Worm (Caenorhabditis elegans) whole organism, L2 larva: ENCODE results near the gene pir-2.
A peak's percentile ranks its signal among the peaks of the same experiment; 100 is the strongest.

Experiments
- C34F6.9 ChIP-seq: fragments of 150-350 bp; optimal IDR thresholded peaks from 2 replicates; lab custom pipeline; 2014; ENCODE audit warnings: missing biosample characterization, missing genetic modification characterization
- F13H6.1 ChIP-seq: sonication (generic microtip); optimal IDR thresholded peaks from 2 replicates; lab custom pipeline; 2016; ENCODE audit warnings: missing genetic modification characterization, missing compliant biosample characterization
- ZK546.5 ChIP-seq: sonication (generic microtip); optimal IDR thresholded peaks from 2 replicates; lab custom pipeline; 2017; ENCODE audit warnings: missing biosample characterization, missing genetic modification characterization
- alr-1 ChIP-seq: fragments of 150-350 bp; optimal IDR thresholded peaks from 2 replicates; lab custom pipeline; 2014; ENCODE audit warnings: missing biosample characterization, missing genetic modification characterization
- aly-2 ChIP-seq: fragments of 150-350 bp; optimal IDR thresholded peaks from 2 replicates; lab custom pipeline; 2014; ENCODE audit warnings: missing biosample characterization, missing genetic modification characterization
- ama-1 ChIP-seq: fragments of 150-350 bp; optimal IDR thresholded peaks from 2 replicates; lab custom pipeline; 2018; ENCODE audit warnings: inconsistent platforms
- ceh-16 ChIP-seq: fragments of 150-350 bp; optimal IDR thresholded peaks from 2 replicates; lab custom pipeline; 2014; ENCODE audit warnings: missing biosample characterization, missing genetic modification characterization
- ceh-82 ChIP-seq: fragments of 150-350 bp; optimal IDR thresholded peaks from 2 replicates; lab custom pipeline; 2014; ENCODE audit warnings: missing biosample characterization, missing genetic modification characterization
- crh-2 ChIP-seq: sonication (generic microtip); optimal IDR thresholded peaks from 2 replicates; lab custom pipeline; 2017; ENCODE audit warnings: missing biosample characterization, missing genetic modification characterization
- dmd-4 ChIP-seq: sonication (generic microtip); optimal IDR thresholded peaks from 2 replicates; lab custom pipeline; 2017; ENCODE audit warnings: missing biosample characterization, missing genetic modification characterization
- egl-27 ChIP-seq: sonication (generic microtip); optimal IDR thresholded peaks from 3 replicates; lab custom pipeline; 2017; ENCODE audit warnings: missing biosample characterization, missing genetic modification reagents, missing genetic modification characterization
- elt-1 ChIP-seq: fragments of 150-350 bp; optimal IDR thresholded peaks from 2 replicates; lab custom pipeline; 2014; ENCODE audit warnings: missing biosample characterization, missing genetic modification characterization
- elt-3 ChIP-seq: sonication (generic microtip); optimal IDR thresholded peaks from 2 replicates; lab custom pipeline; 2017; ENCODE audit warnings: missing biosample characterization, missing genetic modification characterization
- fos-1 ChIP-seq: fragments of 150-350 bp; optimal IDR thresholded peaks from 2 replicates; lab custom pipeline; 2014; ENCODE audit warnings: missing biosample characterization, missing genetic modification characterization
- gmeb-1 ChIP-seq: fragments of 150-350 bp; optimal IDR thresholded peaks from 2 replicates; lab custom pipeline; 2014; ENCODE audit warnings: missing biosample characterization, missing genetic modification characterization
- lin-11 ChIP-seq: fragments of 150-350 bp; sonication (generic microtip); optimal IDR thresholded peaks from 2 replicates; lab custom pipeline; 2014; ENCODE audit warnings: missing biosample characterization, missing genetic modification characterization, inconsistent platforms, mixed read lengths
- lin-13 ChIP-seq: fragments of 150-350 bp; optimal IDR thresholded peaks from 2 replicates; lab custom pipeline; 2014; ENCODE audit warnings: missing biosample characterization, missing genetic modification reagents, missing genetic modification characterization
- lin-39 ChIP-seq: fragments of 150-350 bp; optimal IDR thresholded peaks from 2 replicates; lab custom pipeline; 2014; ENCODE audit warnings: missing biosample characterization, missing genetic modification reagents, missing genetic modification characterization
- lsy-2 ChIP-seq, 2 experiments: fragments of 150-350 bp in 1 of 2; sonication (generic microtip) in 1 of 2; optimal IDR thresholded peaks; 2 replicates each; lab custom pipeline; 2014 to 2017; ENCODE audit warnings: missing biosample characterization in 2 of 2, missing genetic modification characterization in 2 of 2
- mab-5 ChIP-seq: fragments of 150-350 bp; optimal IDR thresholded peaks from 2 replicates; lab custom pipeline; 2014; ENCODE audit warnings: missing biosample characterization, missing genetic modification characterization
- mbf-1 ChIP-seq: sonication (generic microtip); optimal IDR thresholded peaks from 2 replicates; lab custom pipeline; 2017; ENCODE audit warnings: missing biosample characterization, missing genetic modification characterization
- nhr-10 ChIP-seq: sonication (generic microtip); optimal IDR thresholded peaks from 2 replicates; lab custom pipeline; 2017; ENCODE audit warnings: missing biosample characterization, missing genetic modification characterization
- nhr-11 ChIP-seq: fragments of 150-350 bp; optimal IDR thresholded peaks from 2 replicates; lab custom pipeline; 2014; ENCODE audit warnings: missing biosample characterization, missing genetic modification characterization
- nhr-12 ChIP-seq: fragments of 150-350 bp; optimal IDR thresholded peaks from 2 replicates; lab custom pipeline; 2014; ENCODE audit warnings: missing biosample characterization, missing genetic modification characterization
- nhr-129 ChIP-seq: fragments of 150-350 bp; optimal IDR thresholded peaks from 2 replicates; lab custom pipeline; 2014; ENCODE audit warnings: missing biosample characterization, missing genetic modification characterization
- nhr-21 ChIP-seq: fragments of 150-350 bp; optimal IDR thresholded peaks from 2 replicates; lab custom pipeline; 2014; ENCODE audit warnings: missing biosample characterization, missing genetic modification characterization
- nhr-23 ChIP-seq: fragments of 150-350 bp; optimal IDR thresholded peaks from 2 replicates; lab custom pipeline; 2014; ENCODE audit warnings: missing biosample characterization, missing genetic modification reagents, missing genetic modification characterization
- nhr-237 ChIP-seq: fragments of 150-350 bp; optimal IDR thresholded peaks from 2 replicates; lab custom pipeline; 2014; ENCODE audit warnings: missing biosample characterization, missing genetic modification characterization
- nhr-6 ChIP-seq: fragments of 150-350 bp; optimal IDR thresholded peaks from 2 replicates; lab custom pipeline; 2014; ENCODE audit warnings: missing biosample characterization, missing genetic modification characterization
- nhr-77 ChIP-seq: fragments of 150-350 bp; optimal IDR thresholded peaks from 2 replicates; lab custom pipeline; 2014; ENCODE audit warnings: missing biosample characterization, missing genetic modification characterization
- peb-1 ChIP-seq: fragments of 150-350 bp; optimal IDR thresholded peaks from 2 replicates; lab custom pipeline; 2014; ENCODE audit warnings: missing biosample characterization, missing genetic modification characterization
- sem-4 ChIP-seq: fragments of 150-350 bp; optimal IDR thresholded peaks from 2 replicates; lab custom pipeline; 2014; ENCODE audit warnings: missing biosample characterization, missing genetic modification reagents, missing genetic modification characterization
- skn-1 ChIP-seq: sonication (generic microtip); optimal IDR thresholded peaks from 2 replicates; lab custom pipeline; 2017; ENCODE audit warnings: missing biosample characterization, missing genetic modification characterization
- sma-3 ChIP-seq: sonication (generic microtip); optimal IDR thresholded peaks from 2 replicates; lab custom pipeline; 2016; ENCODE audit warnings: missing genetic modification reagents, missing genetic modification characterization, missing compliant biosample characterization
- sma-9 ChIP-seq, 2 experiments: fragments of 150-350 bp in 1 of 2; sonication (generic microtip) in 1 of 2; optimal IDR thresholded peaks; 2 replicates each; lab custom pipeline; 2014 to 2016; ENCODE audit warnings: missing genetic modification characterization in 2 of 2, mild to moderate bottlenecking in 1 of 2, missing biosample characterization in 1 of 2, missing compliant biosample characterization in 1 of 2, missing genetic modification reagents in 1 of 2, moderate library complexity in 1 of 2
- unc-39 ChIP-seq: fragments of 150-350 bp; optimal IDR thresholded peaks from 2 replicates; lab custom pipeline; 2014; ENCODE audit warnings: missing biosample characterization, missing genetic modification characterization
- unc-55 ChIP-seq: fragments of 150-350 bp; sonication (generic microtip); optimal IDR thresholded peaks from 3 replicates; lab custom pipeline; 2014; ENCODE audit warnings: missing biosample characterization, missing genetic modification reagents, missing genetic modification characterization
- unc-62 ChIP-seq: fragments of 150-350 bp; optimal IDR thresholded peaks from 2 replicates; lab custom pipeline; 2014; ENCODE audit warnings: missing biosample characterization, missing genetic modification reagents, missing genetic modification characterization
- zag-1 ChIP-seq: fragments of 150-350 bp; optimal IDR thresholded peaks from 2 replicates; lab custom pipeline; 2014; ENCODE audit warnings: missing biosample characterization, missing genetic modification characterization
- ztf-1 ChIP-seq: fragments of 200-800 bp; sonication (Bioruptor generic); conservative IDR thresholded peaks from 2 replicates; pipeline ENCODE4 v1.3.6; 2022; ENCODE audit warnings: missing genetic modification characterization, missing compliant biosample characterization
- ztf-4 ChIP-seq: fragments of 150-350 bp; optimal IDR thresholded peaks from 2 replicates; lab custom pipeline; 2014; ENCODE audit warnings: missing biosample characterization, missing genetic modification characterization

The pir-2 gene

DNA sequence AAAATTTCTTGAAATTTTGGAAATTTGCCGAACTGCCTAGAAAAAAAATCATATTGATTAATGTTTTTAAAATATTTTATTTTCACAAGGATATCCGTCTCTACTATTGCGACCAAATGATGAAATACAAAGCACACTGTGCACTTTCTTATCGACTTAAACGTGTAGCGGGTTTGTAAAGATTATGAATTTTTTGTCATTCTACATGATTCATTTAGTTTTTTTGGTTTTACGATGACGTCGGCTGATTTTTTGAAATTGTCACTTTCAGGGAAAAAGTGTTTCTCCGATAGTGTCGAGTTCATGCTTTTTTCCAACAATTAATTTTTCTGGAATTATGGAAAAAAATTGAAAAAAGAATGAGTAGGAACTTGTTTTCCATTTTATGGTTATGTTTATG is 33.1 kb upstream of the pir-2 start:
- TF ChIP-seq mbf-1 (tag; lab: Kevin White, UChicago) = no peak
- TF ChIP-seq fos-1 (tag; lab: Kevin White, UChicago) = peak; percentile 81
- TF ChIP-seq, all 48 proteins: peak for 1

DNA sequence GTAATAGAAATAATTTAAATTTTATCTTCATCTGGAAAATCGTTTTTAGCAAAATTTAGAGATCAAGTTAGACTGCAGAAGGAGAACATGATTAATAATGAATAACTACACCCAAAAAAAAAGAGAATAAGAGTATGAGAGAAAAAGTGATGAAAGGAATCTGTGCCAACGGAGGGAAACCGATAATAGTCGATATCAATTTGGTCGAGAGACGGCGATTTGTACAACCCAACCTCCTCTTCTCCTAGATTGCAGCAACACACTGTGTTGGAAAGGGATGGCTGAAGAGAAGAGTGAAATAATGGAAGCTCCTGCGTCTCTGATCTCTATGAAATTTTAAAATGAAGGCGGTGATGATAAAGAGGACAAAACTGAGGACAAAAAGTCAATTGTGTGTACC is 31.1 kb upstream of the pir-2 start:
- TF ChIP-seq peb-1 (tag; lab: Kevin White, UChicago) (no peak), ztf-1 (GFP tag; lab: Robert Waterston, UW) (no peak), sma-3 (GFP tag; lab: Kevin White, UChicago) (peak; percentile 47), mab-5 (tag; lab: Kevin White, UChicago) (no peak), nhr-21 (no peak), C34F6.9 (no peak), sma-9 (GFP tag; optimal IDR thresholded peaks at IDR 0.05; lab: Kevin White, UChicago) (peak; percentile 21), sma-9 (tag; optimal IDR thresholded peaks at IDR 0.05; lab: Kevin White, UChicago) (no peak), fos-1 (tag; lab: Kevin White, UChicago) (peak; percentile 91), crh-2 (peak; percentile 48), nhr-6 (tag; lab: Kevin White, UChicago) (no peak)

DNA sequence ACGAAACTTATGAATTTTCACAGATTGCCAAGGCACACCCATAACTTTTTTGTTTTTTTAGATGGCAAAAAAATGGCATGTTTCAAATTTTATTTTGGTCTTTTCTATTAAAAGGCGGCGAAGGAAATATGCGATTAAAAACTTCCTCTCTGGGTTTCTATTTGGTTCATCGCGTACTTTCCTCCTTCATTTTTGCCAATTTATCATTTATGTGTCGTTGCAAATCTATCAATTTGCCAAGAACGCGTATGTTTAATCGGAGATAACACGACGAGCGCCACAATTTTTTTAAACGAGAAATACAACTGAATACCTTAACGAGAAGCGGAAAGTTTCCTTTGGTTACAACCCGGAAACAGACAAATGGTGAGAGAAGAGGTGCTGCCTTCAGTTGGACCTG is 29.0 kb upstream of the pir-2 start:
- TF ChIP-seq gmeb-1 (tag; lab: Kevin White, UChicago) = no peak
- TF ChIP-seq fos-1 (tag; lab: Kevin White, UChicago) = peak; percentile 63
- TF ChIP-seq nhr-23 = no peak

DNA sequence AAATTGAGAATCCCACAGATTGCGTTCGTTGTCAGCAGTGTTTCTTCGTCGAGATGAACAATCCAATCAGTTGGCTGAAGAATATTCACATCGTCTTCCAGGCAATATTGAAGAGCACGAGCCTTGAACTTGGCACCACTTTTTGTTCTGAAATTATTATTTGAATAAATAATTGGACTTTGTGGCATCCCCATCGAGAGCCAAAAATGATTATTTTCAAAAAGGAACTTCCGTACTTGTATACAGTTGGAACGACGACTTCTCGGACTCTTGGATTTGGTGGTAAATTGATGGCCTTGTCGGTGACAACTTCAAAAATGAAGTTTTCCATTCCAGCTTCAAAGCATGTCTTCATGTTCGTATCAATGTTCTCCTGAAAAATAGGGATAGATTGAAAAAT is 28.6 kb upstream of the pir-2 start:
- TF ChIP-seq ceh-82 (tag; lab: Kevin White, UChicago) = no peak
- no peak for TF ChIP-seq egl-27 (tag; lab: Kevin White, UChicago)
- TF ChIP-seq nhr-23 = no peak
- TF ChIP-seq ceh-16 (tag; lab: Kevin White, UChicago) = no peak
- no peak for TF ChIP-seq gmeb-1 (tag; lab: Kevin White, UChicago)
- no peak for TF ChIP-seq ztf-1 (GFP tag; lab: Robert Waterston, UW)
- no peak for TF ChIP-seq nhr-12 (tag; lab: Kevin White, UChicago)
- no peak for TF ChIP-seq unc-39 (tag; lab: Kevin White, UChicago)
- TF ChIP-seq skn-1 (tag; lab: Kevin White, UChicago) = no peak
- TF ChIP-seq nhr-11 (tag; lab: Kevin White, UChicago) = no peak
- TF ChIP-seq mab-5 (tag; lab: Kevin White, UChicago) = no peak
- TF ChIP-seq ama-1 (lab: Kevin White, UChicago) = no peak
- TF ChIP-seq lin-39 (tag; lab: Kevin White, UChicago) = no peak
- TF ChIP-seq sem-4 (tag; lab: Kevin White, UChicago) = no peak

DNA sequence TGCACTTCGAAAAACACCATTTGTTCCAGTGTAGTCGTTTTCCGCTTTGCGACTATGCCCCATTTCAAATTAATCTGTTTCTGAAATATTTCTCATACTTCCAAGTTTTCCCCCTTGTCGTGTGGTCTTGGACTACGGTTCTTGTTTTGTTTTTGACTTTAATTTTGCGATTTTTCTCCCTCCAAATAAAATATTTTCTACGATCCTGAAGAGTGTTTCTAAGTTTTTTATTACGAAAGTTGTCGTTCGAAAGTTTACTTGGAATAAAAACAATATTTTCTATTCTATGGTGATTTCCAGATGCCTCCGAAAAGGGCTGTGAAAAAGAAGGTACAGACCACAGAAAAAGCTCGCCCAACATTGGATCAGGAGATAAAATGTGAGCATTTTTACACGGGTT is 24.4 kb upstream of the pir-2 start, which contains the start of gene tag-342:
Gene tag-342, plus strand, starts transcription at position 301 of the 400 bp plus-strand sequence.
- no peak for TF ChIP-seq unc-62 (GFP tag; lab: Kevin White, UChicago)

DNA sequence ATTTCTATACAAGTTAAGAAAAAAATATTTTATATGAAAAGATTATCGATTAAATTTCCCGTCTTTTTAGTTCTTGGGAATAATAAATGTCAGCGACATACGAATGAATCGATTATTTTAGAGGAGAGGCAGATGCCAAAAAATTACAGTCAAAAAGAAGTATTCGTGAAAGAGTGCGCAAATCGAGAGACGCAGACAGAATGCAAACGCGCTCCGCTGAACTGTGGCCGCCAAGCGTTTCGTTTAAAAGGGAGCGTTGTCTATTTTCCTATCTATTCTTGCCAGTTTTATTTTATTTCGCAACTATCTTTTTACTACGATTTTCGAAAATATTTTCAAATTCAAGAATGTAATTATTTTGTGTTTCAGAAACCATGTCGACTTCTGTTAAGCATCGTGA is 23.7 kb upstream of the pir-2 start, which contains the start of gene baf-1:
Gene baf-1, plus strand, starts transcription at position 370 of the 400 bp plus-strand sequence.
- TF ChIP-seq ztf-1 (GFP tag; lab: Robert Waterston, UW) (no peak), nhr-11 (tag; lab: Kevin White, UChicago) (no peak), elt-3 (no peak), elt-1 (tag; lab: Kevin White, UChicago) (no peak), ztf-4 (tag; lab: Kevin White, UChicago) (no peak), unc-39 (tag; lab: Kevin White, UChicago) (no peak), nhr-21 (peak; percentile 29), crh-2 (peak; percentile 70), lin-39 (tag; lab: Kevin White, UChicago) (no peak), F13H6.1 (tag; lab: Kevin White, UChicago) (peak; percentile 23), lsy-2 (tag; optimal IDR thresholded peaks at IDR 0.05; lab: Kevin White, UChicago) (peak; percentile 44 to 83), gmeb-1 (tag; lab: Kevin White, UChicago) (peak; percentile 80), nhr-6 (tag; lab: Kevin White, UChicago) (no peak), dmd-4 (tag; lab: Kevin White, UChicago) (no peak), lin-11 (peak; percentile 17), mbf-1 (tag; lab: Kevin White, UChicago) (no peak), aly-2 (tag; lab: Kevin White, UChicago) (no peak), nhr-129 (tag; lab: Kevin White, UChicago) (peak; percentile 30), unc-55 (peak; percentile 76), peb-1 (tag; lab: Kevin White, UChicago) (no peak), lin-13 (GFP tag; lab: Kevin White, UChicago) (peak; percentile 33), nhr-77 (tag; lab: Kevin White, UChicago) (no peak), nhr-10 (tag; lab: Kevin White, UChicago) (no peak), zag-1 (tag; lab: Kevin White, UChicago) (no peak), sma-9 (GFP tag; optimal IDR thresholded peaks at IDR 0.05; lab: Kevin White, UChicago) (peak; percentile 46), sma-9 (tag; optimal IDR thresholded peaks at IDR 0.05; lab: Kevin White, UChicago) (no peak), mab-5 (tag; lab: Kevin White, UChicago) (peak; percentile 57), nhr-237 (tag; lab: Kevin White, UChicago) (no peak), ceh-82 (tag; lab: Kevin White, UChicago) (no peak), skn-1 (tag; lab: Kevin White, UChicago) (no peak), ama-1 (lab: Kevin White, UChicago) (no peak), egl-27 (tag; lab: Kevin White, UChicago) (no peak), sem-4 (tag; lab: Kevin White, UChicago) (no peak), alr-1 (tag; lab: Kevin White, UChicago) (no peak), ZK546.5 (tag; lab: Kevin White, UChicago) (peak; percentile 12)
